Worm (Caenorhabditis elegans): ENCODE measurements around the gene inx-1.

- TF ChIP-seq dmd-4 (tag; optimal IDR thresholded peaks at IDR 0.05) (no peak), sma-9 (GFP tag; optimal IDR thresholded peaks at IDR 0.05) (no peak), sma-9 (tag; optimal IDR thresholded peaks at IDR 0.05) (no peak), R02D3.7 (tag; optimal IDR thresholded peaks at IDR 0.05) (no peak), nhr-11 (tag; optimal IDR thresholded peaks at IDR 0.05) (no peak), unc-39 (tag; optimal IDR thresholded peaks at IDR 0.05) (no peak), nhr-23 (tag; optimal IDR thresholded peaks at IDR 0.05) (no peak)
Observed at ce11 chrX:7005475-7005874, 49.3 kb upstream of the inx-1 start, which contains the start of gene tyra-2.
